Worm (Caenorhabditis elegans) whole organism, L1 larva: Measurements from ENCODE around the gene emb-8.

Source experiments
- C04F5.9 ChIP-seq: sonication (generic microtip); optimal IDR thresholded peaks from 2 replicates; lab custom pipeline; 2016; ENCODE audit warnings: missing genetic modification characterization, missing compliant biosample characterization
- C34B4.2 ChIP-seq: sonication (generic microtip); optimal IDR thresholded peaks from 2 replicates; lab custom pipeline; 2017; ENCODE audit warnings: mild to moderate bottlenecking, missing genetic modification characterization, missing compliant biosample characterization
- F16B12.6 ChIP-seq: fragments of 150-350 bp; optimal IDR thresholded peaks from 2 replicates; lab custom pipeline; 2014; ENCODE audit warnings: missing biosample characterization, missing genetic modification characterization
- ama-1 ChIP-seq: fragments of 150-350 bp; optimal IDR thresholded peaks from 2 replicates; lab custom pipeline; 2014
- ceh-82 ChIP-seq, 3 experiments: fragments of 150-350 bp in 1 of 3; sonication (generic microtip) in 2 of 3; optimal IDR thresholded peaks; 2 replicates each; lab custom pipeline; 2014 to 2017; ENCODE audit warnings: missing biosample characterization in 3 of 3, missing genetic modification characterization in 3 of 3
- ceh-90 ChIP-seq: sonication (generic microtip); optimal IDR thresholded peaks from 2 replicates; lab custom pipeline; 2016; ENCODE audit warnings: missing genetic modification characterization, missing compliant biosample characterization
- dsc-1 ChIP-seq: sonication (generic microtip); optimal IDR thresholded peaks from 2 replicates; lab custom pipeline; 2016; ENCODE audit warnings: mild to moderate bottlenecking, missing genetic modification characterization, missing compliant biosample characterization
- efl-1 ChIP-seq, 4 experiments: fragments of 150-350 bp; optimal IDR thresholded peaks in 3 of 4; peaks in 1 of 4; 1 replicate in 1 of 4; 2 replicates in 3 of 4; lab custom pipeline; 2014; ENCODE audit warnings: missing biosample characterization in 2 of 4, missing genetic modification characterization in 2 of 4, missing genetic modification reagents in 2 of 4
- egl-13 ChIP-seq: sonication (generic microtip); optimal IDR thresholded peaks from 2 replicates; lab custom pipeline; 2016; ENCODE audit warnings: missing genotype, missing genetic modification reagents, missing genetic modification characterization, missing compliant biosample characterization
- elt-2 ChIP-seq: sonication (generic microtip); optimal IDR thresholded peaks from 2 replicates; lab custom pipeline; 2016; ENCODE audit warnings: missing genetic modification characterization, mild to moderate bottlenecking, inconsistent platforms, missing compliant biosample characterization, missing genetic modification reagents
- ets-5 ChIP-seq: fragments of 200-800 bp; sonication (Bioruptor generic); IDR thresholded peaks from 2 replicates; pipeline ENCODE4 v1.3.6; 2022; ENCODE audit warnings: missing genetic modification characterization, missing compliant biosample characterization
- fkh-4 ChIP-seq: sonication (generic microtip); optimal IDR thresholded peaks from 2 replicates; lab custom pipeline; 2016; ENCODE audit warnings: missing compliant biosample characterization, missing genetic modification characterization, borderline replicate concordance
- fkh-8 ChIP-seq: sonication (generic microtip); optimal IDR thresholded peaks from 2 replicates; lab custom pipeline; 2016; ENCODE audit warnings: mild to moderate bottlenecking, missing genetic modification characterization, missing compliant biosample characterization
- hlh-17 ChIP-seq: fragments of 200-800 bp; sonication (Bioruptor generic); optimal IDR thresholded peaks from 2 replicates; lab custom pipeline; 2018; ENCODE audit warnings: missing genetic modification characterization, mild to moderate bottlenecking, missing compliant biosample characterization, moderate library complexity, borderline replicate concordance
- hlh-4 ChIP-seq: sonication (generic microtip); optimal IDR thresholded peaks from 2 replicates; lab custom pipeline; 2016; ENCODE audit warnings: mild to moderate bottlenecking, missing genetic modification characterization, missing compliant biosample characterization
- hpl-2 ChIP-seq: fragments of 150-350 bp; optimal IDR thresholded peaks from 2 replicates; lab custom pipeline; 2014; ENCODE audit warnings: missing biosample characterization, missing genetic modification reagents, missing genetic modification characterization
- irx-1 ChIP-seq: sonication (generic microtip); optimal IDR thresholded peaks from 2 replicates; lab custom pipeline; 2016; ENCODE audit warnings: missing genetic modification characterization, missing compliant biosample characterization
- jun-1 ChIP-seq: fragments of 150-350 bp; optimal IDR thresholded peaks from 2 replicates; lab custom pipeline; 2014; ENCODE audit warnings: missing biosample characterization, missing genetic modification reagents, missing genetic modification characterization
- lsy-2 ChIP-seq, 2 experiments: fragments of 150-350 bp; optimal IDR thresholded peaks; 2 replicates each; lab custom pipeline; 2014; ENCODE audit warnings: missing biosample characterization in 2 of 2, missing genetic modification characterization in 2 of 2
- mab-9 ChIP-seq: fragments of 200-800 bp; sonication (Bioruptor generic); IDR thresholded peaks from 2 replicates; pipeline ENCODE4 v1.3.6; 2022; ENCODE audit warnings: missing genetic modification reagents, missing genetic modification characterization, missing compliant biosample characterization
- nhr-12 ChIP-seq: sonication (generic microtip); optimal IDR thresholded peaks from 2 replicates; lab custom pipeline; 2017; ENCODE audit warnings: missing biosample characterization, missing genetic modification characterization
- nhr-19 ChIP-seq: fragments of 200-800 bp; sonication (Bioruptor generic); conservative IDR thresholded peaks from 2 replicates; pipeline ENCODE4 v1.3.6; 2022; ENCODE audit warnings: missing genetic modification characterization, missing compliant biosample characterization
- nhr-237 ChIP-seq: fragments of 150-350 bp; optimal IDR thresholded peaks from 2 replicates; lab custom pipeline; 2014; ENCODE audit warnings: missing biosample characterization, missing genetic modification characterization
- nhr-47 ChIP-seq: sonication (generic microtip); optimal IDR thresholded peaks from 2 replicates; lab custom pipeline; 2016; ENCODE audit warnings: mild to moderate bottlenecking, missing genetic modification characterization, moderate library complexity, missing compliant biosample characterization
- nhr-77 ChIP-seq: fragments of 150-350 bp; optimal IDR thresholded peaks from 2 replicates; lab custom pipeline; 2014; ENCODE audit warnings: missing biosample characterization, missing genetic modification characterization
- pag-3 ChIP-seq: sonication (generic microtip); optimal IDR thresholded peaks from 2 replicates; lab custom pipeline; 2017; ENCODE audit warnings: missing genetic modification characterization, mild to moderate bottlenecking, missing compliant biosample characterization, antibody characterized with exemption, borderline replicate concordance; ENCODE audit not compliant: insufficient read depth
- rnt-1 ChIP-seq: sonication (generic microtip); optimal IDR thresholded peaks from 2 replicates; lab custom pipeline; 2016; ENCODE audit warnings: mild to moderate bottlenecking, missing genetic modification characterization, moderate library complexity, missing compliant biosample characterization
- skn-1 ChIP-seq: fragments of 150-350 bp; optimal IDR thresholded peaks from 2 replicates; lab custom pipeline; 2014; ENCODE audit warnings: missing biosample characterization, missing genetic modification characterization
- snpc-4 ChIP-seq: fragments of 150-350 bp; optimal IDR thresholded peaks from 2 replicates; lab custom pipeline; 2014; ENCODE audit warnings: missing biosample characterization, missing genetic modification characterization
- sptf-1 ChIP-seq: fragments of 150-350 bp; optimal IDR thresholded peaks from 2 replicates; lab custom pipeline; 2014; ENCODE audit warnings: missing biosample characterization, missing genetic modification characterization
- swsn-7 ChIP-seq: sonication (generic microtip); optimal IDR thresholded peaks from 2 replicates; lab custom pipeline; 2016; ENCODE audit warnings: missing genetic modification characterization, missing compliant biosample characterization
- unc-130 ChIP-seq: fragments of 150-350 bp; optimal IDR thresholded peaks from 2 replicates; lab custom pipeline; 2017; ENCODE audit warnings: missing biosample characterization, missing genetic modification characterization, inconsistent platforms
- unc-30 ChIP-seq: sonication (generic microtip); optimal IDR thresholded peaks from 2 replicates; lab custom pipeline; 2017; ENCODE audit warnings: missing biosample characterization, missing genetic modification characterization
- unc-62 ChIP-seq: fragments of 150-350 bp; optimal IDR thresholded peaks from 2 replicates; lab custom pipeline; 2014; ENCODE audit warnings: missing biosample characterization, missing genetic modification reagents, missing genetic modification characterization
- unc-86 ChIP-seq: sonication (generic microtip); optimal IDR thresholded peaks from 2 replicates; lab custom pipeline; 2016; ENCODE audit warnings: missing genetic modification characterization, missing compliant biosample characterization
- unc-98 ChIP-seq: fragments of 200-800 bp; sonication (Bioruptor generic); IDR thresholded peaks from 2 replicates; pipeline ENCODE4 v1.3.6; 2022; ENCODE audit warnings: missing genetic modification characterization, missing compliant biosample characterization
- zip-4 ChIP-seq: fragments of 200-800 bp; sonication (Bioruptor generic); optimal IDR thresholded peaks from 2 replicates; lab custom pipeline; 2018; ENCODE audit warnings: mild to moderate bottlenecking, missing genetic modification characterization, moderate library complexity, missing compliant biosample characterization
- ztf-11 ChIP-seq, 2 experiments: sonication (generic microtip); optimal IDR thresholded peaks; 2 replicates each; lab custom pipeline; 2016 to 2017; ENCODE audit warnings: missing genetic modification characterization in 2 of 2, missing biosample characterization in 1 of 2, missing compliant biosample characterization in 1 of 2

The emb-8 gene

ce11 chrIII:5190179-5190578 lies 9.3 kb downstream of the emb-8 start (continued):
- TF ChIP-seq elt-2 (tag; lab: Kevin White, UChicago): peak; percentile 22
- TF ChIP-seq ztf-11 (tag; optimal IDR thresholded peaks at IDR 0.05; lab: Kevin White, UChicago): peak in 1 of 2 experiments; percentile 67
- no peak for TF ChIP-seq nhr-12 (tag; lab: Kevin White, UChicago)
- TF ChIP-seq ama-1 (lab: Kevin White, UChicago): no peak
- no peak for TF ChIP-seq nhr-77 (tag; lab: Kevin White, UChicago)
- peak; percentile 22 for TF ChIP-seq skn-1 (tag; lab: Kevin White, UChicago)
- TF ChIP-seq hlh-4 (tag; lab: Kevin White, UChicago): no peak
- TF ChIP-seq egl-13: peak; percentile 57
- TF ChIP-seq zip-4 (GFP tag; lab: Kevin White, UChicago): no peak
- TF ChIP-seq lsy-2 (tag; optimal IDR thresholded peaks at IDR 0.05; lab: Kevin White, UChicago): peak; percentile 34 to 59
- TF ChIP-seq snpc-4: no peak
- TF ChIP-seq mab-9 (GFP tag; lab: Robert Waterston, UW): no peak
- TF ChIP-seq C34B4.2: no peak
- TF ChIP-seq jun-1 (tag; lab: Kevin White, UChicago): no peak
- no peak for TF ChIP-seq unc-30 (tag; lab: Kevin White, UChicago)
- TF ChIP-seq F16B12.6 (tag; lab: Kevin White, UChicago): no peak
- TF ChIP-seq efl-1 (optimal IDR thresholded peaks at IDR 0.05; lab: Kevin White, UChicago): peak; percentile 91 to 93
- TF ChIP-seq efl-1 (GFP tag; optimal IDR thresholded peaks at IDR 0.05 in 1 of 2; lab: Kevin White, UChicago): peak; percentile 90 to 99
- no peak for TF ChIP-seq hpl-2
- TF ChIP-seq unc-130: peak; percentile 21
- no peak for TF ChIP-seq unc-86 (tag; lab: Kevin White, UChicago)
- TF ChIP-seq swsn-7 (tag; lab: Kevin White, UChicago): peak; percentile 48
- peak; percentile 7 for TF ChIP-seq C04F5.9 (tag; lab: Kevin White, UChicago)
- no peak for TF ChIP-seq pag-3
- peak; percentile 64 for TF ChIP-seq nhr-47
- peak; percentile 41 for TF ChIP-seq dsc-1 (tag; lab: Kevin White, UChicago)
- TF ChIP-seq nhr-19 (GFP tag; lab: Robert Waterston, UW): peak; percentile 65
- TF ChIP-seq ceh-90 (tag; lab: Kevin White, UChicago): peak; percentile 83
- peak; percentile 91 for TF ChIP-seq rnt-1 (tag; lab: Kevin White, UChicago)
- no peak for TF ChIP-seq ets-5
- TF ChIP-seq irx-1 (tag; lab: Kevin White, UChicago): peak; percentile 72
- TF ChIP-seq hlh-17 (GFP tag; lab: Kevin White, UChicago): no peak
- peak; percentile 56 for TF ChIP-seq fkh-4 (tag; lab: Kevin White, UChicago)
- TF ChIP-seq ceh-82 (tag; optimal IDR thresholded peaks at IDR 0.05; lab: Kevin White, UChicago): peak in 1 of 3 experiments; percentile 8

ce11 chrIII:5188426-5188825 lies 11.1 kb downstream of the emb-8 start, which contains the start of gene K10D2.8:
TSS of gene K10D2.8 (plus strand) at chrIII:5188726.
- TF ChIP-seq unc-98 (GFP tag; lab: Robert Waterston, UW) (no peak), nhr-237 (tag; lab: Kevin White, UChicago) (no peak), hlh-17 (GFP tag; lab: Kevin White, UChicago) (no peak), mab-9 (GFP tag; lab: Robert Waterston, UW) (no peak), sptf-1 (no peak)

ce11 chrIII:5185620-5186019 lies 13.9 kb downstream of the emb-8 start, which contains the start of gene pup-2:
TSS of gene pup-2 (plus strand) at chrIII:5185920.
- TF ChIP-seq fkh-8 (tag; lab: Kevin White, UChicago): peak; percentile 10
- no peak for TF ChIP-seq unc-62
